Worm (Caenorhabditis elegans) whole organism, mixed stage, embryonic: Measurements from ENCODE around the gene T05C1.5.
A peak's percentile ranks its signal among the peaks of the same experiment; 100 is the strongest.

Experiments used
- ces-1 ChIP-seq: fragments of 150-350 bp; optimal IDR thresholded peaks from 2 replicates; lab custom pipeline; 2014; ENCODE audit warnings: missing biosample characterization, missing genetic modification reagents, missing genetic modification characterization
- cnd-1 ChIP-seq: fragments of 200-800 bp; sonication (Bioruptor generic); optimal IDR thresholded peaks from 2 replicates; lab custom pipeline; 2018; ENCODE audit warnings: mild to moderate bottlenecking, missing genetic modification characterization, missing compliant biosample characterization
- elt-3 ChIP-seq: fragments of 150-350 bp; optimal IDR thresholded peaks from 2 replicates; lab custom pipeline; 2014; ENCODE audit warnings: missing biosample characterization, missing genetic modification characterization
- lin-13 ChIP-seq: fragments of 150-350 bp; optimal IDR thresholded peaks from 2 replicates; lab custom pipeline; 2014; ENCODE audit warnings: missing biosample characterization, missing genetic modification characterization
- lin-32 ChIP-seq: fragments of 200-800 bp; sonication (Bioruptor generic); optimal IDR thresholded peaks from 2 replicates; lab custom pipeline; 2018; ENCODE audit warnings: mild to moderate bottlenecking, missing genetic modification characterization, missing compliant biosample characterization
- lsy-2 ChIP-seq: fragments of 150-350 bp; optimal IDR thresholded peaks from 2 replicates; lab custom pipeline; 2014; ENCODE audit warnings: missing biosample characterization, missing genetic modification characterization
- mab-5 ChIP-seq: fragments of 150-350 bp; optimal IDR thresholded peaks from 2 replicates; lab custom pipeline; 2014; ENCODE audit warnings: missing biosample characterization, missing genetic modification characterization
- nhr-28 ChIP-seq: fragments of 150-350 bp; optimal IDR thresholded peaks from 2 replicates; lab custom pipeline; 2014; ENCODE audit warnings: missing biosample characterization, missing genetic modification characterization
- nhr-76 ChIP-seq: sonication (generic microtip); optimal IDR thresholded peaks from 2 replicates; lab custom pipeline; 2017; ENCODE audit warnings: missing biosample characterization, missing genetic modification characterization
- snpc-4 ChIP-seq: fragments of 150-350 bp; optimal IDR thresholded peaks from 2 replicates; lab custom pipeline; 2014; ENCODE audit warnings: missing biosample characterization, missing genetic modification characterization
- unc-120 ChIP-seq: sonication (generic microtip); optimal IDR thresholded peaks from 2 replicates; lab custom pipeline; 2017; ENCODE audit warnings: missing genetic modification characterization, missing compliant biosample characterization; ENCODE audit not compliant: poor library complexity, severe bottlenecking
- unc-39 ChIP-seq: fragments of 150-350 bp; optimal IDR thresholded peaks from 2 replicates; lab custom pipeline; 2014; ENCODE audit warnings: missing biosample characterization, missing genetic modification characterization
- unc-62 ChIP-seq: fragments of 150-350 bp; optimal IDR thresholded peaks from 2 replicates; lab custom pipeline; 2014; ENCODE audit warnings: missing biosample characterization, missing genetic modification reagents, missing genetic modification characterization
- ztf-11 ChIP-seq: fragments of 150-350 bp; optimal IDR thresholded peaks from 2 replicates; lab custom pipeline; 2014; ENCODE audit warnings: missing biosample characterization, missing genetic modification characterization

- no peak for TF ChIP-seq nhr-28 (tag; lab: Kevin White, UChicago)
- TF ChIP-seq unc-62 (GFP tag; lab: Kevin White, UChicago): no peak
- TF ChIP-seq mab-5 (tag; lab: Kevin White, UChicago): no peak
- TF ChIP-seq unc-39: no peak
- no peak for TF ChIP-seq cnd-1
- TF ChIP-seq lin-13: no peak
- no peak for TF ChIP-seq elt-3 (tag; lab: Kevin White, UChicago)
- TF ChIP-seq nhr-76 (tag; lab: Kevin White, UChicago): no peak
- no peak for TF ChIP-seq snpc-4 (tag; lab: Kevin White, UChicago)
- TF ChIP-seq lsy-2 (tag; lab: Kevin White, UChicago): no peak
- TF ChIP-seq unc-120 (tag; lab: Kevin White, UChicago): no peak
- TF ChIP-seq ces-1 (GFP tag; lab: Kevin White, UChicago): peak; percentile 45
- TF ChIP-seq ztf-11: no peak
- no peak for TF ChIP-seq lin-32 (GFP tag; lab: Kevin White, UChicago)
Measured at ce11 chrII:4456024-4456423, 34.6 kb downstream of the T05C1.5 start.
